Worm (Caenorhabditis elegans): Measurements from ENCODE around the gene ZK662.5.

ZK662.5 gene

DNA sequence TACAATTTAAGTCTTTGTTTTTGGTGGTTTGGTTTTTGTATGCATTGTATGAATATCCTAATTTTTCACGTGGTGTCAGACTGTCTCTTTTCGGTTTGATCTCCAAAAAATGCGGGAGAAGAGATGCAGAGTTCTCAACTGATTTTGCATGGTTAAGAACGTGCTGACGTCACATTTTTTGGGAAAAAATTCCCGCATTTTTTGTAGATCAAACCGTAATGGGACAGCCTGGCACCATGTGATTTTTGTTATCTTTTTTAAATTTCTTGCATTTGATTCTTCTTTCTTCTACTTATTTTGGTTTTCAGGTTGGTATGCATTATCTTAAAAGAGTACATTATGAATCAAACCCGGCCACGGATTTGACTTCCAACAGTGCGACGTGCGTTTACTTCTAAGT lies at the start of gene ZK662.5:
ZK662.5 (plus strand) TSS at position 301 of the 400 bp plus-strand sequence.
- no peak for TF ChIP-seq unc-62 (GFP tag; optimal IDR thresholded peaks at IDR 0.05)

DNA sequence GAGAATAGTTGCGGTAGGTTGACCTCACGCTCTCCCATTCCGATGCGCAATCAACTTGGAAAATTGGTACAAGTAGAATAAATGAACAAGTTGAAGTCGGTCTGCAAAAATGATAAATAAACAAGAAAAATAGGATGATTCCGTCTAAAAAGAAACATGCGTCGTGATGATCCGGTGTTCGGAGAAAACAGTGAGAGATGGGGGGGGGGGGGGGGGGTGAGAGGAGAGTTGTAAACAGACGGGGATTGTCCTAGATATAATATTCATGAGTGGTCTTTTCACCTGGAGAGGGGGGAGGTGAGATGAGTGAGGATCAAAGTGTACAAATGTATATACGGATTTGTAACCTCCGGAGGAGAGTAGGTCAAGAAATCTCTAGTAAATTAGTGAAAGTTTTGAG lies 45.8 kb upstream of the ZK662.5 start, which contains the start of gene F59D12.2:
F59D12.2 (minus strand) TSS at position 101 of the 400 bp plus-strand sequence.
- no peak for TF ChIP-seq unc-62 (GFP tag; optimal IDR thresholded peaks at IDR 0.05)

DNA sequence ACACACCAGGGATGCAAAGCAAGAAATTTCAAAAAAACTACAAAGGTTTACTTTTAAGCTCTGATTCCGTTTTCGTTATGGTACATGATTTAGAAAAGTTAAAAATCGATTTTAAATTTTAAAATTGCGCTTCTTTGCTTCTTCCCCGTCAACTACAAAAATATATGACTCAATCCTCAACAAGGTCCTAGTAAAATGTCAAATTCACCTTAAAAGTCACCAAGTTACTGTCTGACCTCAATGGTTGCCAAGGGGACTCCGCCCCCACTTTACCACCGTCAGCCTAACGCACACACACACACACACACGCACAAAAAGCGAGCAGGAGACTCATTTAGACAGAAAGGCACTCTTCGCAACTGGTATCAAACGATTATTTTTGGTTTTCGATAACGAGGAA lies 40.1 kb upstream of the ZK662.5 start, which contains the start of gene gpn-1:
gpn-1 (plus strand) TSS at position 301 of the 400 bp plus-strand sequence.
- TF ChIP-seq unc-62 (GFP tag; optimal IDR thresholded peaks at IDR 0.05): no peak

DNA sequence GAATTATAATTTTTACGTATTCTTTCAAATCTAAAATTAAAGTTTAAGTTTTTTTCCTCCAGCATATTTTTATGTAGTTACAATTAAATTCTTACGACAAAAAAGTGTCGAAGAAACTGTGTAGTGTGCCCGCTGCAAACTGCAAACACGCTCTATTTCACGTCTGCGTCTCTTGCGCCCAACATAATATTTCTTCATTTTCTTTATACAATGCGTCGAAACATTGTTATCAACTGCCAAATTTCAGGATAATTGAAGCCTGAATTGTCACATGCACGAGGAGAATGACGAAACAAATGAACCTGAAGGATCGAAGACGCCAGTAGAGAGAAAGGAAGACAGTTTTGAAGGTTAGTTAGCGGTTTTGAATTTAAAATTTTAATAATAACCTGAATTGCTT lies 32.2 kb upstream of the ZK662.5 start, which contains the start of gene C03H12.1:
C03H12.1 (plus strand) TSS at position 206 of the 400 bp plus-strand sequence.
- no peak for TF ChIP-seq unc-62 (GFP tag; optimal IDR thresholded peaks at IDR 0.05)

DNA sequence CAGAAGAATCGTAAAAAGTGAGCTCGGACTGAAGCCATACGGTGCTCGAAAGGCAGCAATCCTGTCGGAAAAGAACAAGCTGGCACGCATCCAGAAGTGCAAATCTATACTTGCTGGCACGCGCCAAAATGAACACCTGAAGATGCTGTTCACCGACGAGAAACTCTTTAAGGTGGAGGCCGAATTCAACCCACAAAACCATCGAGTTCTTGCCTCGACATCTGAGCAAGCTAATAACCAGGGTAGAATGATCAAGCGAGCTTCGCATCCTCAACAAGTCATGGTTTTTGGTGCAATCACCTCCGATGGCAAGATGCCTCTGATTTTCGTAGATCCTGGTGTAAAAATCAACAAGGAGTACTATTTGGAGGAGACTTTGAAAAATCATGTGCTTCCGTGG lies 28.0 kb upstream of the ZK662.5 start:
- TF ChIP-seq unc-62 (GFP tag; optimal IDR thresholded peaks at IDR 0.05): no peak

DNA sequence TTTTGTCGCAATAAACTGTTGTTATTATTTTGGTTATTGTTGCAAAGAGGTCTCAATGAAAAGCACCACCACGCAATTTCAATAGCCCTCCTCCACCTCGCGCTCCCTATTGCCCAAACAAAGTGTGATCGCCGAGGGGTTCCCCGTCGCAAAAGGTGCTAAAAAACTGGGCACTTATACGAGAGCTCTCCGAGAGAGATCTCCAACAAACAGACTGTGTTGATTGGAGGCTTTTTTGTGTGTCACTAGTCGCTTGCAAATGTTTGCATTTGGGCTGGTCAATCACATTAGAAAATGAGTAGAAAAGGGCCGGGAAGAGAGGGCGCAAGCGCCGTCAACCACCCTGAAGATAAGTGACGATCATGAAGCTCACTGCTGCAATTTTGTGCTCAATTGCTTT lies 25.0 kb upstream of the ZK662.5 start, which contains the start of gene ZK662.2:
ZK662.2 (plus strand) TSS at position 301 of the 400 bp plus-strand sequence.
- no peak for TF ChIP-seq unc-62 (GFP tag; optimal IDR thresholded peaks at IDR 0.05)

DNA sequence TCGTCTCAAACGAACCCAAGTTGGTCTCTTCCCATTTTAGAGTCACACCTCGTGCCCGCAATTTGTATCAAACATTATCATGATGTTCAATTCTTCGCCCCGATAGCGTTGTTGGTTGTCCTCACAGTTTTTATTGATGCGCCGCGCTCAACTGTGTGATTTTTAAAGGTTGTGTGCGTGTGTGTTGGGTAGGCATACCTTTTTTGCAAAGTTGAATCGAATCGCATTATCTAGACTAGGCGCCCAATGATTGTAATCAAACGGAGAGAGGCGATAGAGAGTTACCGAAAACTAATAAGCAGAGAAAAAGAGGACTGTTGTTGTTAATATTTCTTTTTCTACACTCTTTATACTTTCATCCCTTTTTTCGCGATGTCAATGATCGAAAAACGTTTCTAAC lies 21.2 kb upstream of the ZK662.5 start:
- TF ChIP-seq unc-62 (GFP tag; optimal IDR thresholded peaks at IDR 0.05): no peak

DNA sequence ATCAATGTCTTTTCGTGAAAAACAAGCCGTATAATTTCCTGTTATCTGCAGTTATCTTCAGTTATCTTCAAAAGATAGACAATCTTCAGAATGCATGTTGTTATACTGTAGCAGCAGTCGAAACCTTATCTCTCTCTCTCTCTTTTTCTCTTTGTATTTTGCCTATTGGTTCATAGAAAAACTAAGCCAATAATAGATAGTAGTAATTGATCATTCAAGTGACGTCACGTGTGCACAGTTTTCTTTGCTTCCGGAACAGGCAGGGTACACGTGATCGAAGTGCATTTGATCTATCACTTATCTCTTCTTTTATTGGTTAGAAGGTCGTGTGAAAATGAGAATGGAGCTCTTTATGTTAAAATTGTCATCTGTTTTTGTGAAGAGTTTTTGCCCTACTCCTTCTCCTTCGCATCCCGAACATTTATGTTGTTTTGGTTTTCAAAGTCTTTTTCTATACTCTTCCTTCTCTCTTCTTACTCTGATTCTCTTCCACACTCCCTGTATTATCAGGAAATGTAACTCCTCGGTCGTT lies 16.8 kb upstream of the ZK662.5 start:
- TF ChIP-seq unc-62 (GFP tag; optimal IDR thresholded peaks at IDR 0.05): no peak

DNA sequence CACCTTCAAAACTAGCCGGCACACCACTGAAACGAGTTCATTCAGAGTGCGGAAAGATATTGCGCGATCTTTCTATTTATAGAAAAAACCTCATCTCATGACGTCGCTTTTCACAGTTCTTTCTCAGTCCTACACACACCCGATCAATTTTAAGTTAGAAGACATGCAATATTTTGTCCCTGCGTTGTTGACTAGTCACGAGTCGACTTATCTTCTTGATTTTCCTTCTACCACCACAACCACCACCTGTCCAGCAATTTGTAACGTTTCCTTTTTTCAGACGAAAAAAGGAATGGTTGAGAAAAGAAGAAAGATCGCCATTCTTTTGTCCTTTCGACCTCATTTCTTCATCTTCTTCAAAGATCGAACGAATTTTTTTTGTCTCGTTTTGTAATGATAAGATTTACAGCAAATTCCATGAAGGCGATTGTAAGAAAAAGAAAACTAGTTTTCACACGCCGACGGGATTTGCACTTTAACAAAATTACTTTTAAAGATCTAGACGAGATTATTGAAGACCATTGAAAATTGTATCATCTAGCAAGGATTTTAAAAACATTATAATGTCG lies 15.3 kb upstream of the ZK662.5 start:
- TF ChIP-seq unc-62 (GFP tag; optimal IDR thresholded peaks at IDR 0.05): no peak

DNA sequence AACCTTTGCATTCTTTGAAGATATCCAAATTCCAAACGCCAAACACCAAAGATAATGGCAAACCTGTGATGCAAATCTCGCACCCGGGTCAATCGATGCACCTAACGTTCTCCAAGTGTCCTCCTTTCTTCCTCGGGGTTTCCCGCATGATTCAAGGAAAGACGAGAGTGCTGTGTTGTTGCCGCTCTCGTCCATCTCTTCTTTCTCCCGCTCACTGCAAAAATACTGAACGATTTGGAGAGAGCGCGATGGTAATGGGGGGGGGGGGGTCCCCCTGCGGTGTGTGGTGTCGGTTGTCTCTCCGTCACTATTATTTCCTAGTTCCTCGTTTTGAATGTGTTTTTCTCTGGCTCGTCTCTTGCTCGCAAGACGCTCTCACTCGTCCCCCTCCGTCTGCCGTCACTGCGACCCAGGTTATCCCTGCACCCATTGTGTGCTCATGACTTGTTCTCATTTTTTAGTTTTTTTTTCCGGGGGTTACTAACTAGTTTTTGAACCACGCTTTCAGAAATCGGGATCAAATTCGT lies 14.0 kb upstream of the ZK662.5 start:
- no peak for TF ChIP-seq unc-62 (GFP tag; optimal IDR thresholded peaks at IDR 0.05)

DNA sequence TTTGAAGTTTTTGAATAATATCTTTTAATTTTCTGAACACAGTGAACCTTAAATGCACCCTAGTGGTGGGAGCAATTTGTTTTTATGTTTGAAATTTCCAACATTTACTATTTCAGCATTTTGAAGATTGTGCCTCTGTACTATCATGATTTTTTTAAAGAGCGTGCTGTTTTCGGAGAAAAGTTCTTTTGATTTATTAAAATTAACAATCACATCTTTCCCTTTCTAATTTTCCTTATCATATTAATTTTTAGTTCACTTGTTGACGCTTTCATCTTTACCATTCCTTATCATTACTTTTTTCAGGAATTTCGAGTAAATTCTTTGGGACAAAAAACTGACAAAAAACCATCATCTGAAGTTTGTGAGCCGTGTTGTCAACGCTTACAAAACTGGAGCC lies 13.5 kb upstream of the ZK662.5 start, which contains the start of gene nhr-48:
nhr-48 (plus strand) TSS at position 301 of the 400 bp plus-strand sequence.
- TF ChIP-seq unc-62 (GFP tag; optimal IDR thresholded peaks at IDR 0.05): no peak

DNA sequence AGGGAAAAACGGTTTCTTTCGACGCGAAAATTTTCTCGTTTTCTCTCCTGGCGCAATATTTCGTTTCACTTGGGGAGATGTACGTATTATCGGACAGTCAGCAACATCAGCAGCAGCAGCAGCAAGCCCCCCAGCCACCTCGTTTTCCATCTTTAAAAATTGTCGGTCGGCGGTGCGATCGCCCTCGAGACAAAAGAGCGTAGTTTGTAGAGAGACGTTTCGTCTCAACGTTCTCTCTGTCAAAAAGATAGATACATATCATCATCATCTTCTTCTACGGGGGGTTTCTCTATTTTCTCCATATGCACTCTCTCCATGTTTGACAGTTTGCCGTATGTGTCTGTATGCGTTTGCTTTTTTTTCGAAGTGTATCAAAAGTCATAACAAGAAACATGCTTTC lies 11.9 kb upstream of the ZK662.5 start:
- no peak for TF ChIP-seq unc-62 (GFP tag; optimal IDR thresholded peaks at IDR 0.05)

DNA sequence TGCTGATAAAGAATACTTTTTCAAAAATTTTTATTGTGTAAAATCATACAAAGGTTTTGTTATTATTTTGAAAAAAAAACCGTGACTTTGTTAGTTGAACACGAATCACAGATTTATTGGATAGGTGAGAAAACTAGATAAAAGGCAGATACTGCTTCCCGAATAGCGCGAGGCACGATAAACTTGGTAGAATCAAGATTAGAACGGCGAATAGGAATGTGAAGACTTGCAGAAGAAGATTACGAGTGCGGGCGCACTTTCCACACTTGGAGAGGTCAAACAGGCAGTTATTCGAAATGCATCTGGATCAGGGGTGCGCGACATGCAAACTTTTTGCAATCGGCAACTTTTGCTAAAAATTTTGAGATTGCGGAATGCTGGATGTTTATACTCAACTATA lies 8.3 kb upstream of the ZK662.5 start:
- TF ChIP-seq unc-62 (GFP tag; optimal IDR thresholded peaks at IDR 0.05): no peak

DNA sequence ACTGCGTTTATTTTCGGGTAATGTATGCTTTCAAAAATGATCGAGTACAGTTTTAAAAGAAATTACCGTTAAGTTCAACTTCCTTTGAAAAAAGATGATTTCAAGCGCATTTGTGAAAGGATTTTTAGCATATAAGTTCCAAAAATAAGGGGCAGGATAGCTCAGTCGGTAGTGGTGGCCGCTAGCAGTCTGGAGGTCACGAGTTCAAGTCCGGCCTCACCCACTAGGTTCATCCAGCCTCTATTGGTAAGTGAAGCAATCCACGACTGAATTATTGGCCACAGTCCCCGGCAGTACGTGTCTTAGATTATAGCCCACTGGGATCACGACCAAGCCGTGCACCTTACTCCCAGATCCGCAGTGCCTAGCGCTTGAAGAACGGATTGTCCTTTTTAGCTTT lies 4.5 kb upstream of the ZK662.5 start:
- no peak for TF ChIP-seq unc-62 (GFP tag; optimal IDR thresholded peaks at IDR 0.05)

DNA sequence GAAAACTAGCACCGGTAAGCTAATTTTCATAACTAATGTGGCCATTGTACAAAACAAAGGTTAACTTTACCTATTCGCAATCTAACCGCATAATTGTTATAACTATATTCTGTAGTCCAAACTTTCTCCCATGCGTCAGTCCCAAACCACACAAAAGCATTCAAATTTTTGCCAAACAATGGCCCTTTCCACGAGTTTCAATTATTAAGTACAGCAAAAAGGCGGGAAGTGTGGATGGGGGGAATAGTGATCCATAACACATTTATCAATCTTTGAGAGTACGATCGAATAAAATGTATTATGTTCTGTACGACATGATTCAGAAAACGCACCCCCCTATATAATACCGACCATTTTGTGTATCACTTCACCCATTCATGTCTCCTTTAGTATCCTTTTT lies 3.1 kb upstream of the ZK662.5 start, which contains the start of gene ZK662.6:
ZK662.6 (plus strand) TSS at position 301 of the 400 bp plus-strand sequence.
- no peak for TF ChIP-seq unc-62 (GFP tag; optimal IDR thresholded peaks at IDR 0.05)

DNA sequence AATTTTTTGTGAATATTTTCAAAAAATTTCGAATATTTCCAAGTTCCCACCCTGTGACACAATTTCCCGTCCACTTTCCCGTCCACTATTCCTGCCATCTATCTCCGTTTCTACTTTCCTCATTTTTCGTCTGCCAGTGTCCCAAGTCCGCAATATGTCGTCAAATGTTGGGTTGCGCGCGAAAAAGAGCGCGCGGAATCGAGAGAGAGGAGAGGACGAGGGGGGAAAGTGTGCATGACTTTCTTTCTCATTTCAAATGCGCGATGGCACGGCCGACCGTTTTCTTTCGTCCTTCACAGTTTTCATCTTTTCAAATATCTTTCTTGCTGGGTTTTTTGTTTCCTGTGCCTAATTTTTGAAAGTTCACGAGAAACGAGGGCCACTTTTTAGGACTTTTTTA lies 3.5 kb downstream of the ZK662.5 start:
- TF ChIP-seq unc-62 (GFP tag; optimal IDR thresholded peaks at IDR 0.05): no peak

DNA sequence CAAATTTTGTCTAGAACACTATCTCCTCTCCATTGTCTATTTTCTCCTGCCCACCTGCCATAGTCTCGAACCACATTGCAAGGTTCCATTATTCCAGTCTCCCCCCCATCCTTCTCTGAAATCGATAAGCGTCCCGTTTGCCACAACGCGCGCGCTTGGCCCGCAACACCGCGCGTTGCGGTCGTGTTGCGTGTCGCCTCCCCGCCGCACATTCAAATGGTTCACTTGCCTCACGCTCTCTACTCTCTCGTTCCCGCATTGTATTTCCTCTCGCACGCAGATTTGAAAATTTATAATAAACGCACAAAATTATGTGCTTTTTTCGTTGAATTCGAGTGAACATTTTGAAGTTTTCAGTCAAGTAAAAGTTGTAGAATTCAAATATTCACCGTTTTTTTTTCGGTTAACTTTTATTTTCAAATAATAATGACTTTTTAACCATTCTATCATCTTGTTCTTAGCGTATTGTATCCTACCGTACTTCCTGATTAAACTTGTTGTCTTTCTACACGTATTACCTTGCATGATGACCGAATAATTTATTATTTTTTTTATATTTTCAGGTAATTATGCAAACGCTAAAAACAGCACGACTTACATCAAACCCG lies 4.2 kb downstream of the ZK662.5 start, which contains the start of gene lin-15B:
lin-15B (plus strand) TSS at position 558 of the 608 bp plus-strand sequence.
- TF ChIP-seq unc-62 (GFP tag; optimal IDR thresholded peaks at IDR 0.05): no peak
